Fruit fly (Drosophila melanogaster) whole organism, embryonic: ENCODE data around the gene 14-3-3epsilon.

Experiments
- B-H2 ChIP-seq: fragments of 200-800 bp; sonication (Bioruptor generic); optimal IDR thresholded peaks from 2 replicates; lab custom pipeline; 2018; ENCODE audit warnings: missing biosample characterization, mild to moderate bottlenecking, missing genetic modification characterization
- CG10543 ChIP-seq: fragments of 200-800 bp; sonication (Bioruptor generic); optimal IDR thresholded peaks from 3 replicates; lab custom pipeline; 2017; ENCODE audit warnings: missing biosample characterization, mild to moderate bottlenecking, missing genetic modification characterization, moderate library complexity
- CG12769 ChIP-seq: fragments of 200-800 bp; sonication (Bioruptor generic); optimal IDR thresholded peaks from 2 replicates; lab custom pipeline; 2019; ENCODE audit warnings: missing biosample characterization, mild to moderate bottlenecking, missing genetic modification characterization, moderate library complexity
- CG14441 ChIP-seq: fragments of 200-800 bp; sonication (Bioruptor generic); IDR thresholded peaks from 2 replicates; pipeline ENCODE4 v1.3.6; 2022; ENCODE audit warnings: missing biosample characterization, missing genetic modification characterization
- CG14860 ChIP-seq: fragments of 200-800 bp; sonication (Bioruptor generic); IDR thresholded peaks from 3 replicates; pipeline ENCODE4 v1.3.6; 2022; ENCODE audit warnings: missing biosample characterization, missing genetic modification characterization; ENCODE audit not compliant: partially characterized antibody
- CG15011 ChIP-seq: fragments of 200-800 bp; sonication (Bioruptor generic); optimal IDR thresholded peaks from 3 replicates; lab custom pipeline; 2018; ENCODE audit warnings: missing biosample characterization, mild to moderate bottlenecking, missing genetic modification characterization
- CG15514 ChIP-seq: fragments of 200-800 bp; sonication (Bioruptor generic); optimal IDR thresholded peaks from 3 replicates; lab custom pipeline; 2017; ENCODE audit warnings: missing biosample characterization, missing genetic modification characterization, mild to moderate bottlenecking, moderate library complexity, missing genetic modification reagents
- CG34422 ChIP-seq: fragments of 200-800 bp; sonication (Bioruptor generic); IDR thresholded peaks from 3 replicates; pipeline ENCODE4 v1.3.6; 2022; ENCODE audit warnings: missing biosample characterization, missing genetic modification characterization
- CG4282 ChIP-seq: fragments of 200-800 bp; sonication (Bioruptor generic); optimal IDR thresholded peaks from 2 replicates; lab custom pipeline; 2016; ENCODE audit warnings: missing biosample characterization, missing genetic modification characterization
- CG4730 ChIP-seq: fragments of 200-800 bp; sonication (Bioruptor generic); IDR thresholded peaks from 2 replicates; pipeline ENCODE4 v1.3.6; 2022; ENCODE audit warnings: missing biosample characterization, missing genetic modification characterization
- CG6175 ChIP-seq: fragments of 200-800 bp; sonication (Bioruptor generic); IDR thresholded peaks from 3 replicates; pipeline ENCODE4 v1.3.6; 2022; ENCODE audit warnings: missing biosample characterization, missing genetic modification characterization
- CG6765 ChIP-seq: fragments of 200-800 bp; sonication (Bioruptor generic); optimal IDR thresholded peaks from 3 replicates; lab custom pipeline; 2017; ENCODE audit warnings: missing biosample characterization, mild to moderate bottlenecking, missing genetic modification characterization
- CG7556 ChIP-seq: fragments of 200-800 bp; sonication (Bioruptor generic); optimal IDR thresholded peaks from 2 replicates; lab custom pipeline; 2017; ENCODE audit warnings: missing biosample characterization, mild to moderate bottlenecking, missing genetic modification characterization
- CG8290 ChIP-seq, 3 experiments: fragments of 200-800 bp; sonication (Bioruptor generic); optimal IDR thresholded peaks; 2 replicates each; lab custom pipeline; 2016 to 2019; ENCODE audit warnings: missing biosample characterization in 3 of 3, missing genetic modification characterization in 3 of 3, mild to moderate bottlenecking in 2 of 3, moderate library complexity in 1 of 3
- CG9817 ChIP-seq: fragments of 200-800 bp; sonication (Bioruptor generic); optimal IDR thresholded peaks from 2 replicates; lab custom pipeline; 2018; ENCODE audit warnings: missing biosample characterization, mild to moderate bottlenecking, missing genetic modification characterization, moderate library complexity
- CG9876 ChIP-seq: fragments of 200-800 bp; sonication (Bioruptor generic); optimal IDR thresholded peaks from 2 replicates; lab custom pipeline; 2016; ENCODE audit warnings: missing biosample characterization, missing genetic modification characterization
- CG9932 ChIP-seq: fragments of 200-800 bp; sonication (Bioruptor generic); IDR thresholded peaks from 2 replicates; pipeline ENCODE4 v1.3.6; 2022; ENCODE audit warnings: missing biosample characterization, missing genetic modification characterization
- Dref ChIP-seq: fragments of 200-800 bp; sonication (Bioruptor generic); IDR thresholded peaks from 2 replicates; pipeline ENCODE4 v1.3.6; 2022; ENCODE audit warnings: missing biosample characterization, missing genetic modification characterization
- HmgZ ChIP-seq: fragments of 200-800 bp; sonication (Bioruptor generic); optimal IDR thresholded peaks from 2 replicates; lab custom pipeline; 2018; ENCODE audit warnings: missing biosample characterization, mild to moderate bottlenecking, missing genetic modification characterization
- Hr3 ChIP-seq: fragments of 200-800 bp; sonication (Bioruptor generic); optimal IDR thresholded peaks from 3 replicates; lab custom pipeline; 2016; ENCODE audit warnings: missing biosample characterization, missing genetic modification characterization
- Scr ChIP-seq: fragments of 200-800 bp; sonication (Bioruptor generic); IDR thresholded peaks from 2 replicates; pipeline ENCODE4 v1.3.6; 2022; ENCODE audit warnings: missing biosample characterization, missing genetic modification characterization; ENCODE audit not compliant: partially characterized antibody
- Sry-δ ChIP-seq: fragments of 200-800 bp; sonication (Bioruptor generic); optimal IDR thresholded peaks from 2 replicates; lab custom pipeline; 2016; ENCODE audit warnings: missing biosample characterization, missing genetic modification characterization
- abd-A ChIP-seq: fragments of 200-800 bp; sonication (Bioruptor generic); optimal IDR thresholded peaks from 3 replicates; lab custom pipeline; 2019; ENCODE audit warnings: missing biosample characterization, mild to moderate bottlenecking, missing genetic modification characterization, moderate library complexity
- chn ChIP-seq: fragments of 200-800 bp; sonication (Bioruptor generic); optimal IDR thresholded peaks from 2 replicates; lab custom pipeline; 2016; ENCODE audit warnings: missing biosample characterization, missing genetic modification characterization
- ci ChIP-seq: fragments of 200-800 bp; sonication (Bioruptor generic); IDR thresholded peaks from 3 replicates; pipeline ENCODE4 v1.3.6; 2022; ENCODE audit warnings: missing biosample characterization, missing genetic modification characterization
- corto ChIP-seq: fragments of 200-800 bp; sonication (Bioruptor generic); optimal IDR thresholded peaks from 2 replicates; lab custom pipeline; 2016; ENCODE audit warnings: missing biosample characterization, mild to moderate bottlenecking, missing genetic modification characterization, moderate library complexity
- crol ChIP-seq: fragments of 200-800 bp; sonication (Bioruptor generic); IDR thresholded peaks from 2 replicates; pipeline ENCODE4 v1.3.6; 2022; ENCODE audit warnings: missing biosample characterization, missing genetic modification characterization
- dmrt99B ChIP-seq: fragments of 200-800 bp; sonication (Bioruptor generic); optimal IDR thresholded peaks from 2 replicates; lab custom pipeline; 2018; ENCODE audit warnings: missing biosample characterization, mild to moderate bottlenecking, missing genetic modification characterization, moderate library complexity
- dysf ChIP-seq: fragments of 200-800 bp; sonication (Bioruptor generic); IDR thresholded peaks from 3 replicates; pipeline ENCODE4 v1.3.6; 2022; ENCODE audit warnings: missing biosample characterization, missing genetic modification characterization
- ewg ChIP-seq: fragments of 200-800 bp; sonication (Bioruptor generic); optimal IDR thresholded peaks from 3 replicates; lab custom pipeline; 2017; ENCODE audit warnings: mild to moderate bottlenecking, missing biosample characterization, missing genetic modification reagents, missing genetic modification characterization
- h ChIP-seq: fragments of >200 bp; optimal IDR thresholded peaks from 2 replicates; lab custom pipeline; 2017
- ham ChIP-seq: fragments of 200-800 bp; sonication (Bioruptor generic); IDR thresholded peaks from 2 replicates; pipeline ENCODE4 v1.3.6; 2022; ENCODE audit warnings: missing biosample characterization, missing genetic modification characterization
- kay ChIP-seq: fragments of 200-800 bp; sonication (Bioruptor generic); optimal IDR thresholded peaks from 2 replicates; lab custom pipeline; 2016; ENCODE audit warnings: missing biosample characterization, missing genetic modification characterization
- lmd ChIP-seq: fragments of 200-800 bp; sonication (Bioruptor generic); IDR thresholded peaks from 2 replicates; pipeline ENCODE4 v1.3.6; 2022; ENCODE audit warnings: missing biosample characterization, missing genetic modification characterization
- maf-S ChIP-seq: fragments of 200-800 bp; sonication (Bioruptor generic); optimal IDR thresholded peaks from 2 replicates; lab custom pipeline; 2016; ENCODE audit warnings: missing biosample characterization, missing genetic modification characterization
- nau ChIP-seq: fragments of 200-800 bp; sonication (Bioruptor generic); optimal IDR thresholded peaks from 3 replicates; lab custom pipeline; 2017; ENCODE audit warnings: missing biosample characterization, mild to moderate bottlenecking, missing genetic modification characterization, missing genetic modification reagents
- oc ChIP-seq: fragments of 200-800 bp; sonication (Bioruptor generic); optimal IDR thresholded peaks from 2 replicates; lab custom pipeline; 2018; ENCODE audit warnings: missing biosample characterization, mild to moderate bottlenecking, missing genetic modification characterization, moderate library complexity
- onecut ChIP-seq: fragments of 200-800 bp; sonication (Bioruptor generic); IDR thresholded peaks from 2 replicates; pipeline ENCODE4 v1.3.6; 2022; ENCODE audit warnings: missing biosample characterization, missing genetic modification characterization
- pan ChIP-seq, 4 experiments: fragments of >200 bp in 3 of 4; fragments of 200-800 bp in 1 of 4; sonication (Bioruptor generic) in 1 of 4; optimal IDR thresholded peaks in 3 of 4; IDR thresholded peaks in 1 of 4; 2 replicates each; pipeline versions ENCODE4 v1.3.6 to Lab custom; 2017 to 2022; ENCODE audit warnings: missing biosample characterization in 2 of 4, missing genetic modification characterization in 2 of 4, mixed read lengths in 1 of 4
- pzg ChIP-seq: fragments of 200-800 bp; sonication (Bioruptor generic); optimal IDR thresholded peaks from 3 replicates; lab custom pipeline; 2018; ENCODE audit warnings: missing biosample characterization, mild to moderate bottlenecking, missing genetic modification characterization, moderate library complexity
- row ChIP-seq: fragments of 200-800 bp; sonication (Bioruptor generic); IDR thresholded peaks from 3 replicates; pipeline ENCODE4 v1.3.6; 2022; ENCODE audit warnings: missing biosample characterization, missing genetic modification characterization
- sc ChIP-seq, 3 experiments: fragments of >200 bp in 2 of 3; fragments of 200-800 bp in 1 of 3; sonication (Bioruptor generic) in 1 of 3; optimal IDR thresholded peaks; 2 replicates in 2 of 3; 3 replicates in 1 of 3; lab custom pipeline; 2017; ENCODE audit warnings: mild to moderate bottlenecking in 1 of 3, missing biosample characterization in 1 of 3, missing genetic modification characterization in 1 of 3, missing genetic modification reagents in 1 of 3
- vfl ChIP-seq: fragments of 200-800 bp; sonication (Bioruptor generic); optimal IDR thresholded peaks from 2 replicates; lab custom pipeline; 2016; ENCODE audit warnings: missing biosample characterization, missing genetic modification characterization
- vvl ChIP-seq: fragments of 200-800 bp; sonication (Bioruptor generic); IDR thresholded peaks from 2 replicates; pipeline ENCODE4 v1.3.6; 2022; ENCODE audit warnings: missing biosample characterization, missing genetic modification characterization
- yki ChIP-seq: fragments of >200 bp; optimal IDR thresholded peaks from 3 replicates; lab custom pipeline; 2018
- zfh1 ChIP-seq: fragments of 200-800 bp; sonication (Bioruptor generic); IDR thresholded peaks from 3 replicates; pipeline ENCODE4 v1.3.6; 2022; ENCODE audit warnings: missing biosample characterization, missing genetic modification characterization
- zfh2 ChIP-seq: fragments of 200-800 bp; sonication (Bioruptor generic); optimal IDR thresholded peaks from 2 replicates; lab custom pipeline; 2016; ENCODE audit warnings: missing biosample characterization, missing genetic modification characterization

The 14-3-3epsilon gene

DNA sequence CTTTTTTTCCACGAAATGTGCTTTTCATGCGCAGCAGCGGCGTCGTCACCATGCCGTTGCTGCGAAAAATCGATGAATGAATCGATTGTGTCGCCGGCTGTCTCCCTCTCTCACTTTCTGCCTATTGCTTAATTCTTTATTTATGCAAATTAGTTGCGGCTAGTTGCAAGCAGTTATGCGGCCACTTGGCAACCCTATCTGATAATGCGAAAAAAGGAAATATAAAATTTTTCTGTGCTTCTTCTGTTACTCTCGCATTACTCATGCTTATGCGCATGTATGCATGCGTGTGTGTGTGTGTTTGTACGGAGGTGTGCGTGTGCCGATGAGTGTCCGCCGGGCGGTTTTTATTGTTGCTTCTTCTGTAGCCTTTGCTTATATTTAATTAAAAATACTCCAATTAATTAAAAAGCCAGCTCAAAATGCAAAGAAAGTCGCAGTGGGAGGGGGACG lies 1.4 kb downstream of the 14-3-3epsilon start (continued):
- TF ChIP-seq CG14860: no peak
- peak; percentile 9 for TF ChIP-seq abd-A (tag; lab: Kevin White, UChicago)
- peak; percentile 84 for TF ChIP-seq ewg (GFP tag; lab: Kevin White, UChicago)
- 0 out of 3 replicates have a peak, but pooled peaks have one; percentile 25 for TF ChIP-seq CG6175
- TF ChIP-seq crol (GFP tag; lab: Robert Waterston, UW): peak; percentile 49; the same call in 1 of the 2 replicates
- no peak for TF ChIP-seq nau (GFP tag; lab: Kevin White, UChicago)
- TF ChIP-seq chn (GFP tag; lab: Kevin White, UChicago): no peak
- TF ChIP-seq CG9932 (GFP tag; lab: Robert Waterston, UW): 0 out of 2 replicates have a peak, but pooled peaks have one; percentile 6
- peak; percentile 51 for TF ChIP-seq B-H2 (GFP tag; lab: Kevin White, UChicago)
- 0 out of 2 replicates have a peak, but pooled peaks have one; percentile 8 for TF ChIP-seq lmd (GFP tag; lab: Robert Waterston, UW)
- TF ChIP-seq CG15514 (GFP tag; lab: Kevin White, UChicago): peak; percentile 41
- no peak for TF ChIP-seq CG15011 (GFP tag; lab: Kevin White, UChicago)
- no peak for TF ChIP-seq CG9817 (tag; lab: Kevin White, UChicago)
- no peak for TF ChIP-seq ham (GFP tag; lab: Robert Waterston, UW)
- TF ChIP-seq CG4282 (GFP tag; lab: Kevin White, UChicago): peak; percentile 21
- peak; percentile 18; the same call in 1 of the 3 replicates for TF ChIP-seq ci (GFP tag; lab: Robert Waterston, UW)
- TF ChIP-seq vfl: peak; percentile 24
- 0 out of 2 replicates have a peak, but pooled peaks have one; percentile 30 for TF ChIP-seq CG14441
- peak; percentile 70 for TF ChIP-seq kay
- TF ChIP-seq CG34422: no peak; the same call in 2 of the 3 replicates
- TF ChIP-seq vvl: peak; percentile 71
- peak; percentile 42 for TF ChIP-seq zfh2 (GFP tag; lab: Kevin White, UChicago)
- TF ChIP-seq CG8290 (GFP tag; optimal IDR thresholded peaks at IDR 0.05; lab: Kevin White, UChicago): no peak
- peak in 1 of 2 experiments; percentile 16 for TF ChIP-seq CG8290 (tag; optimal IDR thresholded peaks at IDR 0.05; lab: Kevin White, UChicago)
- peak; percentile 100 for TF ChIP-seq onecut
- TF ChIP-seq pan (optimal IDR thresholded peaks at IDR 0.05; lab: Kevin White, UChicago): no peak
- peak in 1 of 2 experiments; percentile 14 for TF ChIP-seq pan (GFP tag; optimal IDR thresholded peaks at IDR 0.05 in 1 of 2, IDR thresholded peaks at IDR 0.05 in 1 of 2)

- TF ChIP-seq pzg (peak; percentile 8), corto (GFP tag; lab: Kevin White, UChicago) (peak; percentile 48), maf-S (no peak), yki (peak; percentile 81), HmgZ (tag; lab: Kevin White, UChicago) (peak; percentile 46), zfh1 (GFP tag; lab: Robert Waterston, UW) (0 out of 3 replicates have a peak, but pooled peaks have one; percentile 41), dysf (GFP tag; lab: Robert Waterston, UW) (peak; percentile 41; the same call in 1 of the 3 replicates), CG10543 (GFP tag; lab: Kevin White, UChicago) (peak; percentile 88), h (lab: Kevin White, UChicago) (no peak), ham (GFP tag; lab: Robert Waterston, UW) (no peak), CG7556 (GFP tag; lab: Kevin White, UChicago) (no peak), row (peak; percentile 63), Hr3 (GFP tag; lab: Kevin White, UChicago) (no peak), CG6765 (GFP tag; lab: Kevin White, UChicago) (no peak), Scr (GFP tag; lab: Robert Waterston, UW) (0 out of 2 replicates have a peak, but pooled peaks have one; percentile 6), CG4730 (GFP tag; lab: Robert Waterston, UW) (no peak), sc (optimal IDR thresholded peaks at IDR 0.05; lab: Kevin White, UChicago) (no peak), sc (GFP tag; optimal IDR thresholded peaks at IDR 0.05; lab: Kevin White, UChicago) (no peak), oc (tag; lab: Kevin White, UChicago) (no peak), CG12769 (peak; percentile 55), CG9876 (no peak), zfh2 (GFP tag; lab: Kevin White, UChicago) (no peak), dmrt99B (tag; lab: Kevin White, UChicago) (peak; percentile 14), Sry-δ (GFP tag; lab: Kevin White, UChicago) (no peak), Dref (GFP tag; lab: Robert Waterston, UW) (0 out of 2 replicates have a peak, but pooled peaks have one; percentile 13)
Observed at dm6 chr3R:18244171-18245043, 2.1 kb downstream of the 14-3-3epsilon start.
